Worm (Caenorhabditis elegans): ENCODE measurements around the gene vps-15.

The vps-15 gene

ce11 chrII:11868893-11869292 lies 46.8 kb downstream of the vps-15 start:
- no peak for TF ChIP-seq nhr-21 (tag; optimal IDR thresholded peaks at IDR 0.05)
- TF ChIP-seq egl-27 (tag; optimal IDR thresholded peaks at IDR 0.05): no peak
- no peak for TF ChIP-seq nhr-23 (tag; optimal IDR thresholded peaks at IDR 0.05)
- TF ChIP-seq nhr-129 (tag; optimal IDR thresholded peaks at IDR 0.05): no peak

DNA sequence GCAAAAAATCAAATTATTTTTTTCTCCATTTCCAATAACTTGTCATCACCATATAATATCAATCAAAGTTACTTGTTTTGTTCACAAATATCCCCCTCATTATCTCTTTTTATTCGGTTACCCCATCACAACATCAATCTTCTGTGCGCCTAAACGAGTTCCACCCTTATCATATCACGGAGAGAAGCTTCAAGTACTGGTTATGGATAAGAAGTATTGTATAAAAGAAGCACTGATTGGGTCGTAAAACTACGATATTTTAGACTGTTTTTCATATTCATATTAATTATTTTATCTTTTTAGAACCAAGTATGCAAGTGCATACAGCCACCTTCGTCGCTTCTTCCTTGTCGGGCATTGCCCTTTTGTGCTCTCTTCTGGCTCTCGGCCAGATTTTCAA lies 47.4 kb downstream of the vps-15 start, which contains the start of gene col-84:
col-84 (plus strand) TSS at position 301 of the 400 bp plus-strand sequence.
- TF ChIP-seq snpc-4 (tag; optimal IDR thresholded peaks at IDR 0.05): no peak
- no peak for TF ChIP-seq nhr-23 (tag; optimal IDR thresholded peaks at IDR 0.05)
- no peak for TF ChIP-seq F13H6.1 (tag; optimal IDR thresholded peaks at IDR 0.05)
- no peak for TF ChIP-seq blmp-1 (tag; optimal IDR thresholded peaks at IDR 0.05; ENCODE audit: insufficient read depth)
- no peak for TF ChIP-seq crh-2 (tag; optimal IDR thresholded peaks at IDR 0.05)
- TF ChIP-seq elt-1 (tag; optimal IDR thresholded peaks at IDR 0.05): no peak
- no peak for TF ChIP-seq unc-62 (GFP tag; optimal IDR thresholded peaks at IDR 0.05)
- TF ChIP-seq nhr-11 (tag; optimal IDR thresholded peaks at IDR 0.05): no peak
- no peak for TF ChIP-seq zag-1 (tag; optimal IDR thresholded peaks at IDR 0.05)
- no peak for TF ChIP-seq egl-27 (tag; optimal IDR thresholded peaks at IDR 0.05)
- TF ChIP-seq lin-39 (tag; optimal IDR thresholded peaks at IDR 0.05): no peak
- TF ChIP-seq nhr-21 (tag; optimal IDR thresholded peaks at IDR 0.05): no peak
- TF ChIP-seq sma-3 (GFP tag; optimal IDR thresholded peaks at IDR 0.05): no peak
- no peak for TF ChIP-seq peb-1 (tag; optimal IDR thresholded peaks at IDR 0.05)
- TF ChIP-seq mdl-1 (tag; optimal IDR thresholded peaks at IDR 0.05): no peak
- TF ChIP-seq nhr-77 (tag; optimal IDR thresholded peaks at IDR 0.05): no peak
- no peak for TF ChIP-seq sma-9 (GFP tag; optimal IDR thresholded peaks at IDR 0.05)
- TF ChIP-seq sma-9 (tag; optimal IDR thresholded peaks at IDR 0.05): no peak
- TF ChIP-seq mab-5 (tag; optimal IDR thresholded peaks at IDR 0.05): no peak
- TF ChIP-seq nhr-237 (tag; optimal IDR thresholded peaks at IDR 0.05): no peak
- TF ChIP-seq ZK546.5 (tag; optimal IDR thresholded peaks at IDR 0.05): no peak

- TF ChIP-seq egl-27 (tag; optimal IDR thresholded peaks at IDR 0.05) (no peak), lin-13 (GFP tag; optimal IDR thresholded peaks at IDR 0.05) (no peak), unc-39 (tag; optimal IDR thresholded peaks at IDR 0.05) (no peak), alr-1 (tag; optimal IDR thresholded peaks at IDR 0.05) (no peak), Y55F3AM.14 (GFP tag; optimal IDR thresholded peaks at IDR 0.05) (no peak), elt-3 (tag; optimal IDR thresholded peaks at IDR 0.05) (no peak), lin-39 (tag; optimal IDR thresholded peaks at IDR 0.05) (no peak), R02D3.7 (tag; optimal IDR thresholded peaks at IDR 0.05) (no peak), fos-1 (tag; optimal IDR thresholded peaks at IDR 0.05) (no peak), C34F6.9 (tag; optimal IDR thresholded peaks at IDR 0.05) (no peak), elt-1 (tag; optimal IDR thresholded peaks at IDR 0.05) (no peak), unc-55 (GFP tag; optimal IDR thresholded peaks at IDR 0.05) (no peak), mdl-1 (tag; optimal IDR thresholded peaks at IDR 0.05) (no peak), sma-3 (GFP tag; optimal IDR thresholded peaks at IDR 0.05) (no peak), skn-1 (tag; optimal IDR thresholded peaks at IDR 0.05) (no peak), sem-4 (tag; optimal IDR thresholded peaks at IDR 0.05) (no peak), nhr-12 (tag; optimal IDR thresholded peaks at IDR 0.05) (no peak), ztf-11 (tag; optimal IDR thresholded peaks at IDR 0.05) (no peak), nhr-23 (tag; optimal IDR thresholded peaks at IDR 0.05) (no peak), lsy-2 (tag; optimal IDR thresholded peaks at IDR 0.05) (no peak)
Measured at ce11 chrII:11865644-11866043, 50.0 kb downstream of the vps-15 start, which contains the start of gene K12D12.4. Gene K12D12.4, minus strand, starts transcription at chrII:11865744.

DNA sequence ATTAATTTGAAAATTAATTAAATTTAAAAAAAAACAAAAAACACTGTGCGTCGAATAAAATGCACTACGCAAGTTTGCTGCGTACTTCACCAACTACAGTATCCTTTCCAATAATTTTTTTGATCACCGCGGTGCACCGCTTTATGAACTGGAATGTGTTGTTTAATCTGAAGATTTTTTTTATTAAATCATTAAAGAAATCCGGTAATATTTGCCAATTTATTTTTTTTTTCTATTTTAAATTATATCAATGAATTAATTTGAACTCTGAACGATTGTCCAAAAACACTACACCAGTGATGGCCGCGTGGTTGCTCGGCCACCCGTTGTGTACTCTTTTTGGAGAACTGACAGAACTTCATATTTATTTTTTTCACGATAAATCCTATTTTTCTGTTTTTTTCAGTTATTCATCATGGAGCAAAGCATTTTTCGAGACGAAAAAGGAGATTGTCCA lies 55.0 kb downstream of the vps-15 start, which contains the start of gene K12D12.5:
K12D12.5 (plus strand) TSS at position 407 of the 457 bp plus-strand sequence.
- TF ChIP-seq egl-27 (tag; optimal IDR thresholded peaks at IDR 0.05) (no peak), R02D3.7 (tag; optimal IDR thresholded peaks at IDR 0.05) (no peak), dmd-4 (tag; optimal IDR thresholded peaks at IDR 0.05) (no peak), sma-3 (GFP tag; optimal IDR thresholded peaks at IDR 0.05) (no peak), lin-11 (tag; optimal IDR thresholded peaks at IDR 0.05) (no peak), fos-1 (tag; optimal IDR thresholded peaks at IDR 0.05) (no peak), blmp-1 (tag; optimal IDR thresholded peaks at IDR 0.05; ENCODE audit: insufficient read depth) (no peak), crh-2 (tag; optimal IDR thresholded peaks at IDR 0.05) (no peak), ztf-4 (tag; optimal IDR thresholded peaks at IDR 0.05) (no peak), ztf-11 (tag; optimal IDR thresholded peaks at IDR 0.05) (no peak), skn-1 (tag; optimal IDR thresholded peaks at IDR 0.05) (no peak), gmeb-1 (tag; optimal IDR thresholded peaks at IDR 0.05) (no peak), unc-55 (GFP tag; optimal IDR thresholded peaks at IDR 0.05) (no peak), Y55F3AM.14 (GFP tag; optimal IDR thresholded peaks at IDR 0.05) (no peak), lsy-2 (tag; optimal IDR thresholded peaks at IDR 0.05) (no peak), C34F6.9 (tag; optimal IDR thresholded peaks at IDR 0.05) (no peak), sma-9 (GFP tag; optimal IDR thresholded peaks at IDR 0.05) (no peak), sma-9 (tag; optimal IDR thresholded peaks at IDR 0.05) (no peak), nhr-6 (tag; optimal IDR thresholded peaks at IDR 0.05) (no peak), lin-13 (GFP tag; optimal IDR thresholded peaks at IDR 0.05) (no peak), snpc-4 (tag; optimal IDR thresholded peaks at IDR 0.05) (no peak)

Measured in whole organism, L2 larva.